Worm (Caenorhabditis elegans) whole organism, late embryonic: ENCODE measurements around the gene C29E4.9.

Source experiments
- C08G9.2 ChIP-seq: sonication (generic microtip); optimal IDR thresholded peaks from 2 replicates; lab custom pipeline; 2016; ENCODE audit warnings: mild to moderate bottlenecking, missing genetic modification characterization, moderate library complexity, missing compliant biosample characterization
- F13H6.1 ChIP-seq: sonication (generic microtip); optimal IDR thresholded peaks from 2 replicates; lab custom pipeline; 2016; ENCODE audit warnings: missing genetic modification characterization, missing compliant biosample characterization
- K02D7.2 ChIP-seq: sonication (generic microtip); optimal IDR thresholded peaks from 2 replicates; lab custom pipeline; 2017; ENCODE audit warnings: mild to moderate bottlenecking, missing genetic modification characterization, missing compliant biosample characterization
- K09A11.1 ChIP-seq: sonication (generic microtip); optimal IDR thresholded peaks from 2 replicates; lab custom pipeline; 2017; ENCODE audit warnings: antibody characterized with exemption, mild to moderate bottlenecking, missing genetic modification characterization, missing compliant biosample characterization; ENCODE audit not compliant: insufficient read depth
- Y22D7AL.16 ChIP-seq: sonication (generic microtip); optimal IDR thresholded peaks from 2 replicates; lab custom pipeline; 2016; ENCODE audit warnings: missing genetic modification characterization, missing compliant biosample characterization
- ama-1 ChIP-seq: fragments of 150-350 bp; optimal IDR thresholded peaks from 2 replicates; lab custom pipeline; 2014
- ceh-14 ChIP-seq: sonication (generic microtip); optimal IDR thresholded peaks from 2 replicates; lab custom pipeline; 2016; ENCODE audit warnings: missing genotype, missing genetic modification characterization, missing compliant biosample characterization
- ceh-19 ChIP-seq: fragments of 200-800 bp; sonication (Bioruptor generic); optimal IDR thresholded peaks from 2 replicates; lab custom pipeline; 2018; ENCODE audit warnings: mild to moderate bottlenecking, missing genetic modification characterization, missing compliant biosample characterization
- ceh-2 ChIP-seq: sonication (generic microtip); optimal IDR thresholded peaks from 2 replicates; lab custom pipeline; 2016; ENCODE audit warnings: missing genotype, missing genetic modification characterization, missing compliant biosample characterization
- ceh-24 ChIP-seq: sonication (generic microtip); optimal IDR thresholded peaks from 2 replicates; lab custom pipeline; 2016; ENCODE audit warnings: mild to moderate bottlenecking, missing genetic modification characterization, missing compliant biosample characterization
- ceh-31 ChIP-seq: sonication (generic microtip); optimal IDR thresholded peaks from 2 replicates; lab custom pipeline; 2016; ENCODE audit warnings: missing genetic modification characterization, missing compliant biosample characterization
- ceh-45 ChIP-seq: fragments of 200-800 bp; sonication (Bioruptor generic); IDR thresholded peaks from 2 replicates; pipeline ENCODE4 v1.3.6; 2022; ENCODE audit warnings: missing genetic modification reagents, missing genetic modification characterization, missing compliant biosample characterization
- ceh-6 ChIP-seq: fragments of 200-800 bp; sonication (Bioruptor generic); optimal IDR thresholded peaks from 2 replicates; lab custom pipeline; 2018; ENCODE audit warnings: mild to moderate bottlenecking, missing genetic modification characterization, missing compliant biosample characterization
- ceh-9 ChIP-seq: sonication (generic microtip); optimal IDR thresholded peaks from 2 replicates; lab custom pipeline; 2016; ENCODE audit warnings: mild to moderate bottlenecking, missing genetic modification characterization, inconsistent platforms, missing compliant biosample characterization
- dmd-4 ChIP-seq: sonication (generic microtip); optimal IDR thresholded peaks from 2 replicates; lab custom pipeline; 2016; ENCODE audit warnings: borderline replicate concordance, missing genetic modification characterization, missing compliant biosample characterization
- dve-1 ChIP-seq: sonication (generic microtip); optimal IDR thresholded peaks from 2 replicates; lab custom pipeline; 2017; ENCODE audit warnings: antibody characterized with exemption, mild to moderate bottlenecking, missing genetic modification characterization, missing compliant biosample characterization
- eyg-1 ChIP-seq: sonication (generic microtip); optimal IDR thresholded peaks from 2 replicates; lab custom pipeline; 2016; ENCODE audit warnings: missing genotype, missing genetic modification characterization, missing compliant biosample characterization
- fax-1 ChIP-seq: sonication (generic microtip); optimal IDR thresholded peaks from 2 replicates; lab custom pipeline; 2016; ENCODE audit warnings: missing genotype, missing genetic modification characterization, missing compliant biosample characterization
- fkh-6 ChIP-seq: sonication (generic microtip); optimal IDR thresholded peaks from 2 replicates; lab custom pipeline; 2016; ENCODE audit warnings: missing genetic modification characterization, missing compliant biosample characterization
- hlh-13 ChIP-seq: fragments of 200-800 bp; sonication (Bioruptor generic); optimal IDR thresholded peaks from 2 replicates; lab custom pipeline; 2018; ENCODE audit warnings: mild to moderate bottlenecking, missing genetic modification characterization, missing compliant biosample characterization
- hlh-15 ChIP-seq: sonication (generic microtip); optimal IDR thresholded peaks from 2 replicates; lab custom pipeline; 2016; ENCODE audit warnings: missing genetic modification characterization, missing compliant biosample characterization
- hlh-8 ChIP-seq: sonication (generic microtip); optimal IDR thresholded peaks from 2 replicates; lab custom pipeline; 2016; ENCODE audit warnings: missing genotype, missing genetic modification characterization, missing compliant biosample characterization
- lim-6 ChIP-seq: sonication (generic microtip); optimal IDR thresholded peaks from 2 replicates; lab custom pipeline; 2016; ENCODE audit warnings: missing genetic modification characterization, missing compliant biosample characterization
- madf-2 ChIP-seq: sonication (generic microtip); optimal IDR thresholded peaks from 2 replicates; lab custom pipeline; 2017; ENCODE audit warnings: missing genetic modification characterization, missing compliant biosample characterization
- nfya-1 ChIP-seq: sonication (generic microtip); optimal IDR thresholded peaks from 2 replicates; lab custom pipeline; 2017; ENCODE audit warnings: missing genetic modification characterization, mild to moderate bottlenecking, missing compliant biosample characterization, antibody characterized with exemption, moderate library complexity
- nhr-11 ChIP-seq: fragments of 150-350 bp; optimal IDR thresholded peaks from 2 replicates; lab custom pipeline; 2014; ENCODE audit warnings: missing biosample characterization, missing genetic modification characterization
- nhr-232 ChIP-seq: sonication (generic microtip); optimal IDR thresholded peaks from 2 replicates; lab custom pipeline; 2016; ENCODE audit warnings: missing genetic modification characterization, missing compliant biosample characterization
- npax-4 ChIP-seq: sonication (generic microtip); optimal IDR thresholded peaks from 2 replicates; lab custom pipeline; 2016; ENCODE audit warnings: missing genetic modification characterization, missing compliant biosample characterization
- odd-2 ChIP-seq: sonication (generic microtip); optimal IDR thresholded peaks from 2 replicates; lab custom pipeline; 2017; ENCODE audit warnings: antibody characterized with exemption, mild to moderate bottlenecking, missing genetic modification characterization, missing compliant biosample characterization
- pag-3 ChIP-seq: sonication (generic microtip); optimal IDR thresholded peaks from 2 replicates; lab custom pipeline; 2016; ENCODE audit warnings: missing compliant biosample characterization, missing genetic modification characterization, borderline replicate concordance
- pax-1 ChIP-seq: fragments of 150-350 bp; optimal IDR thresholded peaks from 2 replicates; lab custom pipeline; 2014; ENCODE audit warnings: missing biosample characterization, missing genetic modification characterization
- pqm-1 ChIP-seq: sonication (generic microtip); optimal IDR thresholded peaks from 2 replicates; lab custom pipeline; 2016; ENCODE audit warnings: missing genetic modification characterization, missing compliant biosample characterization
- pros-1 ChIP-seq: fragments of 150-350 bp; optimal IDR thresholded peaks from 2 replicates; lab custom pipeline; 2014; ENCODE audit warnings: missing biosample characterization, missing genetic modification reagents, missing genetic modification characterization
- ref-2 ChIP-seq: sonication (generic microtip); optimal IDR thresholded peaks from 2 replicates; lab custom pipeline; 2016; ENCODE audit warnings: missing genetic modification characterization, missing compliant biosample characterization
- rnt-1 ChIP-seq: sonication (generic microtip); optimal IDR thresholded peaks from 2 replicates; lab custom pipeline; 2016; ENCODE audit warnings: missing genetic modification characterization, missing compliant biosample characterization
- sox-2 ChIP-seq: fragments of 200-800 bp; sonication (Bioruptor generic); IDR thresholded peaks from 2 replicates; pipeline ENCODE4 v1.3.6; 2022; ENCODE audit warnings: missing genetic modification reagents, missing genetic modification characterization, missing compliant biosample characterization
- sox-4 ChIP-seq: sonication (generic microtip); optimal IDR thresholded peaks from 2 replicates; lab custom pipeline; 2017; ENCODE audit warnings: mild to moderate bottlenecking, missing genetic modification characterization, inconsistent platforms, missing compliant biosample characterization
- syd-9 ChIP-seq: sonication (generic microtip); optimal IDR thresholded peaks from 2 replicates; lab custom pipeline; 2016; ENCODE audit warnings: mild to moderate bottlenecking, missing genetic modification characterization, moderate library complexity, missing compliant biosample characterization
- ttx-3 ChIP-seq: sonication (generic microtip); optimal IDR thresholded peaks from 2 replicates; lab custom pipeline; 2016; ENCODE audit warnings: missing genetic modification reagents, missing genetic modification characterization, missing compliant biosample characterization
- unc-3 ChIP-seq, 2 experiments: fragments of 200-800 bp in 1 of 2; sonication (Bioruptor generic) in 1 of 2; sonication (generic microtip) in 1 of 2; conservative IDR thresholded peaks in 1 of 2; optimal IDR thresholded peaks in 1 of 2; 2 replicates each; pipeline versions ENCODE4 v1.3.6 to Lab custom; 2016 to 2022; ENCODE audit warnings: missing compliant biosample characterization in 2 of 2, missing genetic modification characterization in 2 of 2, missing genetic modification reagents in 1 of 2
- unc-55 ChIP-seq: sonication (generic microtip); optimal IDR thresholded peaks from 2 replicates; lab custom pipeline; 2017; ENCODE audit warnings: missing biosample characterization, missing genetic modification reagents, missing genetic modification characterization
- zip-5 ChIP-seq: sonication (generic microtip); optimal IDR thresholded peaks from 2 replicates; lab custom pipeline; 2016; ENCODE audit warnings: missing genetic modification characterization, missing compliant biosample characterization

C29E4.9 gene

ce11 chrIII:7946968-7947491, 9.8 kb downstream of the C29E4.9 start, which contains the start of gene gsto-1:
gsto-1 (minus strand) TSS chrIII:7947018.
- TF ChIP-seq pqm-1 (tag; lab: Kevin White, UChicago) (no peak), ceh-2 (no peak), ceh-19 (no peak), odd-2 (tag; lab: Kevin White, UChicago) (no peak), ceh-24 (tag; lab: Kevin White, UChicago) (no peak), Y22D7AL.16 (tag; lab: Kevin White, UChicago) (no peak), madf-2 (tag; lab: Kevin White, UChicago) (no peak)

- TF ChIP-seq dmd-4 (no peak), npax-4 (tag; lab: Kevin White, UChicago) (no peak), pax-1 (no peak), F13H6.1 (no peak), ceh-9 (tag; lab: Kevin White, UChicago) (no peak), C08G9.2 (tag; lab: Kevin White, UChicago) (no peak), K02D7.2 (tag; lab: Kevin White, UChicago) (no peak), pag-3 (tag; lab: Kevin White, UChicago) (no peak), unc-3 (GFP tag; conservative IDR thresholded peaks at IDR 0.05; lab: Robert Waterston, UW) (no peak), unc-3 (tag; optimal IDR thresholded peaks at IDR 0.05; lab: Kevin White, UChicago) (no peak), ama-1 (lab: Kevin White, UChicago) (no peak), ceh-2 (no peak), ceh-6 (GFP tag; lab: Kevin White, UChicago) (no peak), sox-2 (GFP tag; lab: Robert Waterston, UW) (no peak), rnt-1 (tag; lab: Kevin White, UChicago) (no peak), lim-6 (tag; lab: Kevin White, UChicago) (no peak), K09A11.1 (tag; lab: Kevin White, UChicago) (no peak), fkh-6 (tag; lab: Kevin White, UChicago) (no peak)
- TF ChIP-seq, all 69 proteins: peak for 0
Measured at ce11 chrIII:7941417-7941816, 15.4 kb downstream of the C29E4.9 start, which contains the start of gene kle-2. kle-2 (plus strand) TSS chrIII:7941717.

- TF ChIP-seq nfya-1 (peak; percentile 56), K02D7.2 (tag; lab: Kevin White, UChicago) (no peak)
Measured at ce11 chrIII:7940819-7941218, 16.0 kb downstream of the C29E4.9 start, which contains the start of gene C29E4.12. C29E4.12 (plus strand) TSS chrIII:7941151.

ce11 chrIII:7937548-7937947, 19.3 kb downstream of the C29E4.9 start, which contains the start of gene C29E4.10:
C29E4.10 (plus strand) TSS chrIII:7937848.
- no peak for TF ChIP-seq dve-1
- TF ChIP-seq pag-3 (tag; lab: Kevin White, UChicago) = no peak
- no peak for TF ChIP-seq ref-2 (tag; lab: Kevin White, UChicago)
- no peak for TF ChIP-seq eyg-1 (tag; lab: Kevin White, UChicago)
- no peak for TF ChIP-seq nhr-11 (tag; lab: Kevin White, UChicago)
- TF ChIP-seq sox-4 (tag; lab: Kevin White, UChicago) = no peak
- TF ChIP-seq zip-5 (tag; lab: Kevin White, UChicago) = no peak
- no peak for TF ChIP-seq ceh-19
- no peak for TF ChIP-seq ceh-14 (tag; lab: Kevin White, UChicago)
- no peak for TF ChIP-seq ttx-3 (tag; lab: Kevin White, UChicago)
- TF ChIP-seq nhr-232 (tag; lab: Kevin White, UChicago) = no peak
- TF ChIP-seq pax-1 = no peak
- no peak for TF ChIP-seq syd-9 (tag; lab: Kevin White, UChicago)

- TF ChIP-seq hlh-15 (tag; lab: Kevin White, UChicago) = no peak
- TF ChIP-seq hlh-8 (tag; lab: Kevin White, UChicago) = no peak
- no peak for TF ChIP-seq K02D7.2 (tag; lab: Kevin White, UChicago)
- no peak for TF ChIP-seq hlh-13 (GFP tag; lab: Kevin White, UChicago)
- no peak for TF ChIP-seq ceh-31 (tag; lab: Kevin White, UChicago)
- no peak for TF ChIP-seq pros-1
- no peak for TF ChIP-seq sox-2 (GFP tag; lab: Robert Waterston, UW)
- no peak for TF ChIP-seq ceh-45 (GFP tag; lab: Robert Waterston, UW)
- no peak for TF ChIP-seq unc-55 (GFP tag; lab: Kevin White, UChicago)
- TF ChIP-seq nhr-232 (tag; lab: Kevin White, UChicago) = no peak
- no peak for TF ChIP-seq ceh-19
- TF ChIP-seq fax-1 (tag; lab: Kevin White, UChicago) = no peak
Measured at ce11 chrIII:7933235-7933634, 23.6 kb downstream of the C29E4.9 start, which contains the start of gene ran-2. ran-2 (plus strand) TSS chrIII:7933535.
